Worm (Caenorhabditis elegans): ENCODE data around the gene srx-130.

- TF ChIP-seq tbx-2 (tag; optimal IDR thresholded peaks at IDR 0.05) (no peak), egl-27 (tag; optimal IDR thresholded peaks at IDR 0.05) (no peak), snpc-4 (tag; optimal IDR thresholded peaks at IDR 0.05) (no peak)
These were observed 33.3 kb downstream of the srx-130 start, which contains the start of gene T22G5.1 for ce11 chrV:13876529-13876928.

All from whole organism, L1 larva.